Fruit fly (Drosophila melanogaster) whole organism, embryonic: ENCODE results near the gene jagn.

Experiments
- ATbp ChIP-seq: fragments of 200-800 bp; sonication (Bioruptor generic); optimal IDR thresholded peaks from 2 replicates; lab custom pipeline; 2017; ENCODE audit warnings: missing biosample characterization, mild to moderate bottlenecking, missing genetic modification characterization, missing genetic modification reagents
- Atf6 ChIP-seq: fragments of 200-800 bp; sonication (Bioruptor generic); IDR thresholded peaks from 2 replicates; pipeline ENCODE4 v1.3.6; 2022; ENCODE audit warnings: missing biosample characterization, missing genetic modification characterization
- CG12659 ChIP-seq: fragments of 200-800 bp; sonication (Bioruptor generic); optimal IDR thresholded peaks from 3 replicates; lab custom pipeline; 2017; ENCODE audit warnings: mild to moderate bottlenecking, missing biosample characterization, missing genetic modification reagents, missing genetic modification characterization
- CG12769 ChIP-seq: fragments of 200-800 bp; sonication (Bioruptor generic); optimal IDR thresholded peaks from 2 replicates; lab custom pipeline; 2019; ENCODE audit warnings: missing biosample characterization, mild to moderate bottlenecking, missing genetic modification characterization, moderate library complexity
- CG17829 ChIP-seq: fragments of 200-800 bp; optimal IDR thresholded peaks from 2 replicates; lab custom pipeline; 2019; ENCODE audit warnings: missing biosample characterization, mild to moderate bottlenecking, missing genetic modification characterization, moderate library complexity
- CG2129 ChIP-seq: fragments of 200-800 bp; sonication (Bioruptor generic); IDR thresholded peaks from 2 replicates; pipeline ENCODE4 v1.3.6; 2022; ENCODE audit warnings: missing biosample characterization, missing genetic modification characterization; ENCODE audit not compliant: partially characterized antibody
- CG32767 ChIP-seq: fragments of 200-800 bp; sonication (Bioruptor generic); IDR thresholded peaks from 2 replicates; pipeline ENCODE4 v1.3.6; 2022; ENCODE audit warnings: missing biosample characterization, missing genetic modification characterization
- CG33213 ChIP-seq: fragments of 200-800 bp; sonication (Bioruptor generic); optimal IDR thresholded peaks from 3 replicates; lab custom pipeline; 2016; ENCODE audit warnings: missing biosample characterization, missing genetic modification characterization
- CG3726 ChIP-seq: fragments of 200-800 bp; sonication (Bioruptor generic); IDR thresholded peaks from 3 replicates; pipeline ENCODE4, ENCODE4 v1.3.6; 2022; ENCODE audit warnings: missing biosample characterization, missing genetic modification characterization
- CG7928 ChIP-seq: fragments of 200-800 bp; sonication (Bioruptor generic); optimal IDR thresholded peaks from 2 replicates; lab custom pipeline; 2017; ENCODE audit warnings: missing biosample characterization, mild to moderate bottlenecking, missing genetic modification characterization
- CG8290 ChIP-seq, 3 experiments: fragments of 200-800 bp; sonication (Bioruptor generic); optimal IDR thresholded peaks; 2 replicates each; lab custom pipeline; 2016 to 2019; ENCODE audit warnings: missing biosample characterization in 3 of 3, missing genetic modification characterization in 3 of 3, mild to moderate bottlenecking in 2 of 3, moderate library complexity in 1 of 3
- Deaf1 ChIP-seq: fragments of 200-800 bp; optimal IDR thresholded peaks from 3 replicates; lab custom pipeline; 2019; ENCODE audit warnings: missing biosample characterization, mild to moderate bottlenecking, missing genetic modification characterization, moderate library complexity
- Dfd ChIP-seq, 2 experiments: fragments of >200 bp; optimal IDR thresholded peaks; 2 replicates each; lab custom pipeline; 2017; ENCODE audit warnings: missing biosample characterization in 2 of 2, missing genetic modification characterization in 2 of 2
- Doc3 ChIP-seq: fragments of 200-800 bp; sonication (Bioruptor generic); IDR thresholded peaks from 3 replicates; pipeline ENCODE4 v1.3.6; 2022; ENCODE audit warnings: missing biosample characterization, missing genetic modification characterization; ENCODE audit not compliant: partially characterized antibody
- Fer1 ChIP-seq: fragments of 200-800 bp; sonication (Bioruptor generic); optimal IDR thresholded peaks from 2 replicates; lab custom pipeline; 2017; ENCODE audit warnings: missing biosample characterization, mild to moderate bottlenecking, missing genetic modification characterization
- HHEX ChIP-seq: fragments of 200-800 bp; sonication (Bioruptor generic); optimal IDR thresholded peaks from 3 replicates; lab custom pipeline; 2017; ENCODE audit warnings: missing biosample characterization, mild to moderate bottlenecking, missing genetic modification characterization, missing genetic modification reagents
- HLH3B ChIP-seq: fragments of 200-800 bp; sonication (Bioruptor generic); IDR thresholded peaks from 2 replicates; pipeline ENCODE4 v1.3.6; 2022; ENCODE audit warnings: missing biosample characterization, missing genetic modification characterization
- HmgZ ChIP-seq: fragments of 200-800 bp; sonication (Bioruptor generic); optimal IDR thresholded peaks from 2 replicates; lab custom pipeline; 2018; ENCODE audit warnings: missing biosample characterization, mild to moderate bottlenecking, missing genetic modification characterization
- Hmx ChIP-seq: fragments of 200-800 bp; sonication (Bioruptor generic); optimal IDR thresholded peaks from 2 replicates; lab custom pipeline; 2016; ENCODE audit warnings: missing biosample characterization, missing genetic modification characterization
- Lim3 ChIP-seq: fragments of 200-800 bp; sonication (Bioruptor generic); IDR thresholded peaks from 2 replicates; pipeline ENCODE4 v1.3.6; 2022; ENCODE audit warnings: missing biosample characterization, missing genetic modification characterization
- Med ChIP-seq: fragments of 200-800 bp; sonication (Bioruptor generic); peaks from one replicate; lab custom pipeline; 2016; ENCODE audit warnings: missing biosample characterization, missing genetic modification characterization, mild to moderate bottlenecking, inconsistent platforms, moderate library complexity
- Meics ChIP-seq: fragments of 200-800 bp; sonication (Bioruptor generic); optimal IDR thresholded peaks from 2 replicates; lab custom pipeline; 2017; ENCODE audit warnings: missing biosample characterization, mild to moderate bottlenecking, missing genetic modification characterization
- NC2α ChIP-seq: fragments of 200-800 bp; sonication (Bioruptor generic); optimal IDR thresholded peaks from 2 replicates; lab custom pipeline; 2016; ENCODE audit warnings: missing biosample characterization, missing genetic modification characterization
- NFAT ChIP-seq: fragments of 200-800 bp; sonication (Bioruptor generic); IDR thresholded peaks from 2 replicates; pipeline ENCODE4 v1.3.6; 2022; ENCODE audit warnings: missing biosample characterization, missing genetic modification characterization
- Oaz ChIP-seq: fragments of 200-800 bp; sonication (Bioruptor generic); IDR thresholded peaks from 2 replicates; pipeline ENCODE4 v1.3.6; 2022; ENCODE audit warnings: missing biosample characterization, missing genetic modification characterization
- Oli ChIP-seq: fragments of 200-800 bp; sonication (Bioruptor generic); optimal IDR thresholded peaks from 2 replicates; lab custom pipeline; 2018; ENCODE audit warnings: missing biosample characterization, mild to moderate bottlenecking, missing genetic modification characterization, moderate library complexity
- Pdp1 ChIP-seq, 2 experiments: fragments of 200-800 bp; sonication (Bioruptor generic); optimal IDR thresholded peaks; 3 replicates each; lab custom pipeline; 2016; ENCODE audit warnings: missing biosample characterization in 2 of 2, missing genetic modification characterization in 2 of 2, mild to moderate bottlenecking in 1 of 2, moderate library complexity in 1 of 2
- Ptx1 ChIP-seq: fragments of 200-800 bp; sonication (Bioruptor generic); IDR thresholded peaks from 2 replicates; pipeline ENCODE4 v1.3.6; 2022; ENCODE audit warnings: missing biosample characterization, missing genetic modification characterization
- Ravus ChIP-seq: fragments of 200-800 bp; sonication (Bioruptor generic); IDR thresholded peaks from 2 replicates; pipeline ENCODE4 v1.3.6; 2022; ENCODE audit warnings: missing biosample characterization, missing genetic modification characterization
- Xbp1 ChIP-seq: fragments of 200-800 bp; sonication (Bioruptor generic); optimal IDR thresholded peaks from 3 replicates; lab custom pipeline; 2016; ENCODE audit warnings: missing biosample characterization, mild to moderate bottlenecking, missing genetic modification characterization
- ash1 ChIP-seq: fragments of 200-800 bp; sonication (Bioruptor generic); optimal IDR thresholded peaks from 2 replicates; lab custom pipeline; 2018; ENCODE audit warnings: missing biosample characterization, mild to moderate bottlenecking, missing genetic modification characterization
- cato ChIP-seq: fragments of 200-800 bp; sonication (Bioruptor generic); optimal IDR thresholded peaks from 2 replicates; lab custom pipeline; 2016; ENCODE audit warnings: missing biosample characterization, missing genetic modification characterization, borderline replicate concordance
- ci ChIP-seq: fragments of 200-800 bp; sonication (Bioruptor generic); IDR thresholded peaks from 3 replicates; pipeline ENCODE4 v1.3.6; 2022; ENCODE audit warnings: missing biosample characterization, missing genetic modification characterization
- cwo ChIP-seq: fragments of 200-800 bp; sonication (Bioruptor generic); optimal IDR thresholded peaks from 3 replicates; lab custom pipeline; 2017; ENCODE audit warnings: missing biosample characterization, missing genetic modification characterization, mild to moderate bottlenecking, moderate library complexity, missing genetic modification reagents
- dmrt99B ChIP-seq: fragments of 200-800 bp; sonication (Bioruptor generic); optimal IDR thresholded peaks from 2 replicates; lab custom pipeline; 2018; ENCODE audit warnings: missing biosample characterization, mild to moderate bottlenecking, missing genetic modification characterization, moderate library complexity
- ems ChIP-seq: fragments of 200-800 bp; sonication (Bioruptor generic); optimal IDR thresholded peaks from 3 replicates; lab custom pipeline; 2016; ENCODE audit warnings: missing biosample characterization, missing genetic modification characterization
- en ChIP-seq: fragments of 200-800 bp; sonication (Bioruptor generic); optimal IDR thresholded peaks from 2 replicates; lab custom pipeline; 2016; ENCODE audit warnings: missing biosample characterization, missing genetic modification characterization
- exex ChIP-seq: fragments of 200-800 bp; sonication (Bioruptor generic); optimal IDR thresholded peaks from 4 replicates; lab custom pipeline; 2018; ENCODE audit warnings: missing biosample characterization, mild to moderate bottlenecking, missing genetic modification characterization, moderate library complexity
- eyg ChIP-seq: fragments of 200-800 bp; sonication (Bioruptor generic); optimal IDR thresholded peaks from 3 replicates; lab custom pipeline; 2016; ENCODE audit warnings: missing biosample characterization, missing genetic modification characterization
- fd3F ChIP-seq: fragments of 200-800 bp; sonication (Bioruptor generic); optimal IDR thresholded peaks from 2 replicates; lab custom pipeline; 2018; ENCODE audit warnings: missing biosample characterization, mild to moderate bottlenecking, missing genetic modification characterization, moderate library complexity
- ham ChIP-seq: fragments of 200-800 bp; sonication (Bioruptor generic); IDR thresholded peaks from 2 replicates; pipeline ENCODE4 v1.3.6; 2022; ENCODE audit warnings: missing biosample characterization, missing genetic modification characterization
- hth ChIP-seq: fragments of >200 bp; optimal IDR thresholded peaks from 2 replicates; lab custom pipeline; 2017; ENCODE audit warnings: inconsistent platforms
- jing ChIP-seq: fragments of 200-800 bp; sonication (Bioruptor generic); optimal IDR thresholded peaks from 2 replicates; lab custom pipeline; 2018; ENCODE audit warnings: missing biosample characterization, mild to moderate bottlenecking, missing genetic modification characterization
- lov ChIP-seq, 2 experiments: fragments of 200-800 bp in 1 of 2; fragments of >200 bp in 1 of 2; sonication (Bioruptor generic) in 1 of 2; IDR thresholded peaks in 1 of 2; optimal IDR thresholded peaks in 1 of 2; 2 replicates in 1 of 2; 3 replicates in 1 of 2; pipeline versions ENCODE4 v1.3.6 to Lab custom; 2017 to 2022; ENCODE audit warnings: missing biosample characterization in 1 of 2, missing genetic modification characterization in 1 of 2
- mld ChIP-seq: fragments of 200-800 bp; sonication (Bioruptor generic); IDR thresholded peaks from 3 replicates; pipeline ENCODE4 v1.3.6; 2022; ENCODE audit warnings: missing biosample characterization, missing genetic modification characterization; ENCODE audit not compliant: partially characterized antibody
- org-1 ChIP-seq: fragments of 200-800 bp; sonication (Bioruptor generic); optimal IDR thresholded peaks from 2 replicates; lab custom pipeline; 2017; ENCODE audit warnings: missing biosample characterization, missing genetic modification characterization
- pb ChIP-seq: fragments of 200-800 bp; sonication (Bioruptor generic); optimal IDR thresholded peaks from 3 replicates; lab custom pipeline; 2016; ENCODE audit warnings: missing biosample characterization, missing genetic modification characterization
- repo ChIP-seq: fragments of 200-800 bp; sonication (Bioruptor generic); optimal IDR thresholded peaks from 2 replicates; lab custom pipeline; 2016; ENCODE audit warnings: missing biosample characterization, missing genetic modification characterization
- sc ChIP-seq, 3 experiments: fragments of >200 bp in 2 of 3; fragments of 200-800 bp in 1 of 3; sonication (Bioruptor generic) in 1 of 3; optimal IDR thresholded peaks; 2 replicates in 2 of 3; 3 replicates in 1 of 3; lab custom pipeline; 2017; ENCODE audit warnings: mild to moderate bottlenecking in 1 of 3, missing biosample characterization in 1 of 3, missing genetic modification characterization in 1 of 3, missing genetic modification reagents in 1 of 3
- vfl ChIP-seq: fragments of 200-800 bp; sonication (Bioruptor generic); optimal IDR thresholded peaks from 2 replicates; lab custom pipeline; 2016; ENCODE audit warnings: missing biosample characterization, missing genetic modification characterization

Gene jagn

dm6 chr3R:5746646-5747045 lies 32.5 kb upstream of the jagn start (continued):
- TF ChIP-seq Oaz (GFP tag; lab: Robert Waterston, UW) (no peak), Med (peak; percentile 55), Hmx (GFP tag; lab: Kevin White, UChicago) (no peak), HHEX (GFP tag; lab: Kevin White, UChicago) (peak; percentile 46), vfl (GFP tag; lab: Kevin White, UChicago) (no peak), sc (optimal IDR thresholded peaks at IDR 0.05; lab: Kevin White, UChicago) (no peak), sc (GFP tag; optimal IDR thresholded peaks at IDR 0.05; lab: Kevin White, UChicago) (no peak), CG32767 (GFP tag; lab: Robert Waterston, UW) (no peak), fd3F (GFP tag; lab: Kevin White, UChicago) (peak; percentile 32), dmrt99B (no peak), CG3726 (no peak), lov (optimal IDR thresholded peaks at IDR 0.05; lab: Kevin White, UChicago) (no peak), lov (GFP tag; IDR thresholded peaks at IDR 0.05; lab: Robert Waterston, UW) (no peak), CG33213 (no peak), jing (GFP tag; lab: Kevin White, UChicago) (no peak), CG8290 (GFP tag; optimal IDR thresholded peaks at IDR 0.05; lab: Kevin White, UChicago) (no peak), CG8290 (tag; optimal IDR thresholded peaks at IDR 0.05; lab: Kevin White, UChicago) (no peak), org-1 (GFP tag; lab: Kevin White, UChicago) (peak; percentile 13), repo (no peak), Pdp1 (GFP tag; optimal IDR thresholded peaks at IDR 0.05; lab: Kevin White, UChicago) (no peak), NC2α (GFP tag; lab: Kevin White, UChicago) (no peak), CG7928 (GFP tag; lab: Kevin White, UChicago) (no peak), HmgZ (tag; lab: Kevin White, UChicago) (no peak), ems (GFP tag; lab: Kevin White, UChicago) (no peak), Lim3 (GFP tag; lab: Robert Waterston, UW) (no peak), Oli (no peak), eyg (GFP tag; lab: Kevin White, UChicago) (no peak), CG17829 (no peak), ham (GFP tag; lab: Robert Waterston, UW) (no peak), mld (GFP tag; lab: Robert Waterston, UW) (no peak), NFAT (GFP tag; lab: Robert Waterston, UW) (no peak), ash1 (GFP tag; lab: Kevin White, UChicago) (no peak), cato (GFP tag; lab: Kevin White, UChicago) (no peak), HLH3B (GFP tag; lab: Robert Waterston, UW) (no peak), hth (lab: Kevin White, UChicago) (no peak), exex (tag; lab: Kevin White, UChicago) (no peak), CG12769 (tag; lab: Kevin White, UChicago) (no peak), en (GFP tag; lab: Kevin White, UChicago) (no peak), Fer1 (GFP tag; lab: Kevin White, UChicago) (peak; percentile 76), cwo (peak; percentile 31), pb (GFP tag; lab: Kevin White, UChicago) (no peak), ci (GFP tag; lab: Robert Waterston, UW) (no peak), ATbp (peak; percentile 78), CG12659 (peak; percentile 38), Xbp1 (GFP tag; lab: Kevin White, UChicago) (no peak), Ravus (GFP tag; lab: Robert Waterston, UW) (no peak), CG2129 (GFP tag; lab: Robert Waterston, UW) (no peak), Deaf1 (tag; lab: Kevin White, UChicago) (no peak), Meics (peak; percentile 56), Ptx1 (GFP tag; lab: Robert Waterston, UW) (no peak), Dfd (GFP tag; optimal IDR thresholded peaks at IDR 0.05; lab: Kevin White, UChicago) (no peak), Atf6 (GFP tag; lab: Robert Waterston, UW) (peak; percentile 41; the same call in 1 of the 2 replicates), Doc3 (GFP tag; lab: Robert Waterston, UW) (no peak)
